Worm (Caenorhabditis elegans) whole organism, mixed stage, embryonic: ENCODE data around the gene Y39G8B.7.
"Not testable (repeated sequence)": the region's sequence is repeated elsewhere in the genome, so short reads cannot be mapped to it uniquely, and the experiment has no call there.

Experiments
- M03D4.4 ChIP-seq: sonication (generic microtip); optimal IDR thresholded peaks from 2 replicates; lab custom pipeline; 2017; ENCODE audit warnings: mild to moderate bottlenecking, missing genetic modification characterization, missing compliant biosample characterization
- bed-3 ChIP-seq: fragments of 200-800 bp; sonication (Bioruptor generic); optimal IDR thresholded peaks from 3 replicates; lab custom pipeline; 2018; ENCODE audit warnings: mild to moderate bottlenecking, missing genetic modification characterization, moderate library complexity, missing compliant biosample characterization
- blmp-1 ChIP-seq: fragments of 150-350 bp; optimal IDR thresholded peaks from 2 replicates; lab custom pipeline; 2014; ENCODE audit warnings: missing biosample characterization, missing genetic modification characterization
- ceh-39 ChIP-seq: fragments of 150-350 bp; optimal IDR thresholded peaks from 2 replicates; lab custom pipeline; 2014; ENCODE audit warnings: missing biosample characterization, missing genetic modification characterization
- ceh-43 ChIP-seq: fragments of 200-800 bp; sonication (Bioruptor generic); optimal IDR thresholded peaks from 2 replicates; lab custom pipeline; 2018; ENCODE audit warnings: mild to moderate bottlenecking, missing genetic modification characterization, moderate library complexity, missing compliant biosample characterization
- ceh-83 ChIP-seq: fragments of 200-800 bp; sonication (Bioruptor generic); optimal IDR thresholded peaks from 2 replicates; lab custom pipeline; 2018; ENCODE audit warnings: mild to moderate bottlenecking, missing genetic modification characterization, missing compliant biosample characterization
- ces-1 ChIP-seq: fragments of 150-350 bp; optimal IDR thresholded peaks from 2 replicates; lab custom pipeline; 2014; ENCODE audit warnings: missing biosample characterization, missing genetic modification reagents, missing genetic modification characterization
- cnd-1 ChIP-seq: fragments of 200-800 bp; sonication (Bioruptor generic); optimal IDR thresholded peaks from 2 replicates; lab custom pipeline; 2018; ENCODE audit warnings: mild to moderate bottlenecking, missing genetic modification characterization, missing compliant biosample characterization
- drap-1 ChIP-seq: fragments of 200-800 bp; sonication (Bioruptor generic); optimal IDR thresholded peaks from 3 replicates; lab custom pipeline; 2018; ENCODE audit warnings: mild to moderate bottlenecking, missing genetic modification characterization, missing compliant biosample characterization
- elt-3 ChIP-seq: fragments of 150-350 bp; optimal IDR thresholded peaks from 2 replicates; lab custom pipeline; 2014; ENCODE audit warnings: missing biosample characterization, missing genetic modification characterization
- flh-1 ChIP-seq: fragments of 200-800 bp; sonication (Bioruptor generic); optimal IDR thresholded peaks from 2 replicates; lab custom pipeline; 2018; ENCODE audit warnings: mild to moderate bottlenecking, missing genetic modification characterization, moderate library complexity, missing compliant biosample characterization
- ham-2 ChIP-seq: fragments of 200-800 bp; sonication (Bioruptor generic); optimal IDR thresholded peaks from 2 replicates; lab custom pipeline; 2018; ENCODE audit warnings: mild to moderate bottlenecking, missing genetic modification characterization, missing compliant biosample characterization
- hlh-1 ChIP-seq: fragments of 150-350 bp; optimal IDR thresholded peaks from 2 replicates; lab custom pipeline; 2014; ENCODE audit warnings: missing biosample characterization, missing genetic modification reagents, missing genetic modification characterization
- lin-13 ChIP-seq: fragments of 150-350 bp; optimal IDR thresholded peaks from 2 replicates; lab custom pipeline; 2014; ENCODE audit warnings: missing biosample characterization, missing genetic modification characterization
- lin-32 ChIP-seq: fragments of 200-800 bp; sonication (Bioruptor generic); optimal IDR thresholded peaks from 2 replicates; lab custom pipeline; 2018; ENCODE audit warnings: mild to moderate bottlenecking, missing genetic modification characterization, missing compliant biosample characterization
- lsy-2 ChIP-seq: fragments of 150-350 bp; optimal IDR thresholded peaks from 2 replicates; lab custom pipeline; 2014; ENCODE audit warnings: missing biosample characterization, missing genetic modification characterization
- mab-5 ChIP-seq: fragments of 150-350 bp; optimal IDR thresholded peaks from 2 replicates; lab custom pipeline; 2014; ENCODE audit warnings: missing biosample characterization, missing genetic modification characterization
- nhr-12 ChIP-seq: fragments of 150-350 bp; optimal IDR thresholded peaks from 2 replicates; lab custom pipeline; 2014; ENCODE audit warnings: missing biosample characterization, missing genetic modification characterization
- nhr-2 ChIP-seq: fragments of 150-350 bp; optimal IDR thresholded peaks from 2 replicates; lab custom pipeline; 2014; ENCODE audit warnings: missing biosample characterization, missing genetic modification characterization
- nhr-237 ChIP-seq: fragments of 150-350 bp; optimal IDR thresholded peaks from 2 replicates; lab custom pipeline; 2014; ENCODE audit warnings: missing biosample characterization, missing genetic modification characterization
- nhr-28 ChIP-seq: fragments of 150-350 bp; optimal IDR thresholded peaks from 2 replicates; lab custom pipeline; 2014; ENCODE audit warnings: missing biosample characterization, missing genetic modification characterization
- nhr-76 ChIP-seq: sonication (generic microtip); optimal IDR thresholded peaks from 2 replicates; lab custom pipeline; 2017; ENCODE audit warnings: missing biosample characterization, missing genetic modification characterization
- pha-4 ChIP-seq: fragments of 150-350 bp; optimal IDR thresholded peaks from 2 replicates; lab custom pipeline; 2018; ENCODE audit warnings: missing biosample characterization, missing genetic modification reagents, missing genetic modification characterization
- sem-2 ChIP-seq: fragments of 200-800 bp; sonication (Bioruptor generic); optimal IDR thresholded peaks from 2 replicates; lab custom pipeline; 2018; ENCODE audit warnings: mild to moderate bottlenecking, missing genetic modification characterization, missing compliant biosample characterization
- snpc-4 ChIP-seq: fragments of 150-350 bp; optimal IDR thresholded peaks from 2 replicates; lab custom pipeline; 2014; ENCODE audit warnings: missing biosample characterization, missing genetic modification characterization
- tbx-8 ChIP-seq: fragments of 200-800 bp; sonication (Bioruptor generic); optimal IDR thresholded peaks from 2 replicates; lab custom pipeline; 2018; ENCODE audit warnings: mild to moderate bottlenecking, missing genetic modification characterization, moderate library complexity, missing compliant biosample characterization
- unc-62 ChIP-seq: fragments of 150-350 bp; optimal IDR thresholded peaks from 2 replicates; lab custom pipeline; 2014; ENCODE audit warnings: missing biosample characterization, missing genetic modification reagents, missing genetic modification characterization
- zip-8 ChIP-seq: fragments of 150-350 bp; optimal IDR thresholded peaks from 2 replicates; lab custom pipeline; 2014; ENCODE audit warnings: missing biosample characterization, missing genetic modification characterization
- ztf-11 ChIP-seq: fragments of 150-350 bp; optimal IDR thresholded peaks from 2 replicates; lab custom pipeline; 2014; ENCODE audit warnings: missing biosample characterization, missing genetic modification characterization

The Y39G8B.7 gene

DNA sequence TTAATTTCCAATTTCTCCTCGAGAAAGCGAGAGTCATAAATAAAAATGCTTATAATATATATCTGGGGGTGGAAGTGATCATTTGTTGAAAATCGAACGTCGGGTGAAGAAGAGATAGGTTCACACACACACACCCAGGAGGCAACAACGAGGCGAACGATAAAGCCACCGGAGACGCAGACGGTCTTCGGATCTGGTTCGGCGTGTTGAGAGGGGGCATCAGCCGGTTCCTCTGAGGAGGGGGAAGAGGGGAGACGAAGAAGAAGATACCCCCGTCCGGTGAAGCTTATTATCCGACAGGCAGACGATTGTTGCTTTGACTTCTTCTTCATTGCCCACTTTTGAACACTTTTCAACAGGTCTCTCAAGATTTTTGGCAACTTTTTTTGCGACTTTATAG, 9.9 kb upstream of the Y39G8B.7 start:
- TF ChIP-seq mab-5 (tag; lab: Kevin White, UChicago) (no peak), unc-62 (GFP tag; lab: Kevin White, UChicago) (no peak), drap-1 (GFP tag; lab: Kevin White, UChicago) (no peak), hlh-1 (tag; lab: Kevin White, UChicago) (no peak), pha-4 (no peak), ham-2 (GFP tag; lab: Kevin White, UChicago) (peak; percentile 53), flh-1 (GFP tag; lab: Kevin White, UChicago) (no peak), zip-8 (no peak)

DNA sequence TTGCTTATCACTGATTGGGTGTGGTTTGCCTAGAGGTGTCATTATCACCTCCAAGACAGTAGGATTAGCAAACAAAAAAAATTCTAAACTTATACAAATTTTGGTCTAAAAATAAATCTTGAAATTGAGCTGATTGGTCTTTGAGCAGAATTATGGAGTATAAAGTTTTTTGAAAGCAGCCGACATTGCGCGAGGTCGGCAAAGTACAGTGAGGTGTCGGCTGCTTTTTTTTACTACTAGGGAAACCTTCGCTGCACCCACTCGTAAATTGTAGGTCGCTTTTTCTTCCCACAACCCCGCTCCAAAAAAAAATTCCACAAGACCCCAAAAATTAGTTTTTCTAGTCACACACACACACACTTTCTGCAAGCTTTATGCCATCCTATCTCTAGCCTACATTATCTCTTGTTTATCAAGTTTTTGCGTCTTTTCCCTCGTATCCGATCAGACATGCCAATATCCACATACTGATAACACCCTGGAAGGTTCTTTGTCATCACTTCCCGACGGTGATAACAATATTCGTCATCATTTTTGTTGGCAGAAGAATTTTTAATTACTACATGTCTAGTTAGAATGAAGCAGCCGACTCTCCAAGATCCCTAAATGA, 9.1 kb upstream of the Y39G8B.7 start:
- TF ChIP-seq ceh-43 (no peak), elt-3 (peak; percentile 68)

DNA sequence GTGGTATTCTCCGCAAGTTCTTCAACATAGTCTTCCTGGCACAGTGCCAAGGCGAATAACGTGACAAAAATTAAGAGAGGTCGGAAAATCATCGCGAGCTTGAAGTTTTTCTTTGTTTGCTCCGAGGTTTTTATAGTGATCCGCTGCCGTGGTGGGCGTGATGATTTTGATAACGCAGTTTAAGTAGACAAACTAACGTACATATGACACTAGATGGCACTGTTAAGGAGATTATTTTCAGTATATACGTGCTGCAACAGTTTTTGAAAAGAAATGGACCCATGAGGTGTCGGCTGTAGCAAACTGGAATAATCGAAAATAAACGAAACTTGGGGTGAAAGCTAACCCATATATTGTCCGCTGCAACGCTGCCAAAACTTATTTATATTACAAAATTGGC, 7.4 kb upstream of the Y39G8B.7 start, which contains the start of gene F01D5.5:
Gene F01D5.5 (minus strand): TSS at position 101 of the 400 bp plus-strand sequence.
- no peak for TF ChIP-seq blmp-1 (tag; lab: Kevin White, UChicago)
- TF ChIP-seq sem-2 (GFP tag; lab: Kevin White, UChicago), result no peak
- TF ChIP-seq ham-2 (GFP tag; lab: Kevin White, UChicago), result no peak
- no peak for TF ChIP-seq mab-5 (tag; lab: Kevin White, UChicago)
- no peak for TF ChIP-seq nhr-237 (tag; lab: Kevin White, UChicago)
- no peak for TF ChIP-seq snpc-4 (tag; lab: Kevin White, UChicago)
- TF ChIP-seq cnd-1 (tag; lab: Kevin White, UChicago), result no peak
- no peak for TF ChIP-seq hlh-1 (tag; lab: Kevin White, UChicago)
- no peak for TF ChIP-seq pha-4
- no peak for TF ChIP-seq lsy-2 (tag; lab: Kevin White, UChicago)
- TF ChIP-seq M03D4.4 (tag; lab: Kevin White, UChicago), result no peak
- TF ChIP-seq nhr-12 (tag; lab: Kevin White, UChicago), result no peak
- no peak for TF ChIP-seq lin-32 (GFP tag; lab: Kevin White, UChicago)
- no peak for TF ChIP-seq lin-13 (tag; lab: Kevin White, UChicago)

DNA sequence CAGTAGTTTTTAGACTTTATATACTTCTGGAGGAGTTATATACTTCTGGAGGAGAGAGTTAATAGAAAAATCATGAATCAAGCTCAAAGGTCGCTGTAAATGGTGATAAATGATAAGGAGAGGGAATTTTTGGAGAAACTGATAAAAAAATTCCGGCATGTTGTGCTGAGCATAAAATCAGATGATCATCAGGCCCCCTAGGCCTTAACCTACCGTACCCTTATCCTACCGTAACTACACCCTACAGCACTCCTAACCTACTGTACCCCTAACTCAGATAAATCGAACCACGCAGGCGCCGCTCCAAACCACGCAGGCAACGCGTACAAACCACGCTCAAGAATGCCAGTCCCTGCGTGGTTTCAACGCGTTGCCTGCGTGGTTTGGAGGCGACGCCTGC, 5.2 kb upstream of the Y39G8B.7 start, which contains the start of gene F01D5.3:
Gene F01D5.3 (minus strand): TSS at position 101 of the 400 bp plus-strand sequence.
- not testable (repeated sequence) for TF ChIP-seq hlh-1 (tag; lab: Kevin White, UChicago); ceh-83 (GFP tag; lab: Kevin White, UChicago); mab-5 (tag; lab: Kevin White, UChicago)

- no peak for TF ChIP-seq ztf-11 (tag; lab: Kevin White, UChicago)
- no peak for TF ChIP-seq sem-2 (GFP tag; lab: Kevin White, UChicago)
- no peak for TF ChIP-seq tbx-8 (GFP tag; lab: Kevin White, UChicago)
- no peak for TF ChIP-seq ceh-39 (tag; lab: Kevin White, UChicago)
- no peak for TF ChIP-seq ces-1
These were observed 4.1 kb upstream of the Y39G8B.7 start, which contains the start of gene F01D5.2 for ce11 chrII:13998964-13999363. F01D5.2 (minus strand) TSS chrII:13999064.

DNA sequence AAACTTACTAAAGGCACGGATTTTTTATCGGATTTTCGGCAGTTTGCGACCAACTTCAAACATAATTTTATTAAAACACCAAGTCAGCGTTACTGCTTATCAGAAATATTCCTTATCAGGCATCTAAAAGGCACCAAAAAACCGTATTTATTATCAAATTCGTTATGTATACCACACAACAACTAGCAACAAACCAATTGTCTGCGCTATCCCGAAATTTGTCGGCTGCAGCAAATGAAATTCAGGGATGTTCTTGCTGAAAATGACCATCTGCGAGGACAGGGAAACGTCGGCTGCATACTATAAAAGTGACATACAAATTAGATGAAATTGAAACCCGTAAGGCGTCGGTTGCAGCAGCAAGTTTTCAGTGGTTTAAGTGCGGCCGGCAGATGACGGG, 3.2 kb upstream of the Y39G8B.7 start:
- TF ChIP-seq tbx-8 (GFP tag; lab: Kevin White, UChicago) (no peak), nhr-237 (tag; lab: Kevin White, UChicago) (no peak), nhr-2 (tag; lab: Kevin White, UChicago) (no peak), cnd-1 (tag; lab: Kevin White, UChicago) (no peak), sem-2 (GFP tag; lab: Kevin White, UChicago) (no peak), hlh-1 (tag; lab: Kevin White, UChicago) (no peak), flh-1 (GFP tag; lab: Kevin White, UChicago) (no peak), lin-13 (tag; lab: Kevin White, UChicago) (no peak), nhr-76 (tag; lab: Kevin White, UChicago) (no peak), ceh-43 (no peak), blmp-1 (tag; lab: Kevin White, UChicago) (no peak), drap-1 (GFP tag; lab: Kevin White, UChicago) (no peak), mab-5 (tag; lab: Kevin White, UChicago) (no peak), pha-4 (no peak), snpc-4 (tag; lab: Kevin White, UChicago) (no peak), ceh-39 (tag; lab: Kevin White, UChicago) (no peak), bed-3 (no peak), elt-3 (no peak), nhr-28 (tag; lab: Kevin White, UChicago) (no peak)
